Worm (Caenorhabditis elegans): ENCODE results near the gene clh-5.

The clh-5 gene

ce11 chrII:9093584-9093983 lies 4.8 kb downstream of the clh-5 start, which contains the start of gene C07H4.1:
TSS of gene C07H4.1 (minus strand) at chrII:9093684.
- no peak for TF ChIP-seq unc-62 (GFP tag; optimal IDR thresholded peaks at IDR 0.05)

- TF ChIP-seq unc-62 (GFP tag; optimal IDR thresholded peaks at IDR 0.05): no peak
Measured at ce11 chrII:9092910-9093309, 5.5 kb downstream of the clh-5 start.

ce11 chrII:9086308-9086707 lies 12.1 kb downstream of the clh-5 start, which contains the start of gene hlh-3:
TSS of gene hlh-3 (plus strand) at chrII:9086608.
- no peak for TF ChIP-seq unc-62 (GFP tag; optimal IDR thresholded peaks at IDR 0.05)

ce11 chrII:9083093-9083492 lies 15.3 kb downstream of the clh-5 start, which contains the start of gene sysm-1:
TSS of gene sysm-1 (minus strand) at chrII:9083193.
- no peak for TF ChIP-seq unc-62 (GFP tag; optimal IDR thresholded peaks at IDR 0.05)

- TF ChIP-seq unc-62 (GFP tag; optimal IDR thresholded peaks at IDR 0.05): no peak
Measured at ce11 chrII:9078351-9078750, 20.1 kb downstream of the clh-5 start.

ce11 chrII:9076098-9076879 lies 22.1 kb downstream of the clh-5 start:
- TF ChIP-seq unc-62 (GFP tag; optimal IDR thresholded peaks at IDR 0.05): no peak

- TF ChIP-seq unc-62 (GFP tag; optimal IDR thresholded peaks at IDR 0.05): no peak
Measured at ce11 chrII:9074492-9074891, 23.9 kb downstream of the clh-5 start.

- no peak for TF ChIP-seq unc-62 (GFP tag; optimal IDR thresholded peaks at IDR 0.05)
Measured at ce11 chrII:9072769-9073168, 25.6 kb downstream of the clh-5 start.

- TF ChIP-seq unc-62 (GFP tag; optimal IDR thresholded peaks at IDR 0.05): no peak
Measured at ce11 chrII:9070740-9071139, 27.7 kb downstream of the clh-5 start, which contains the start of gene T24B8.4. TSS of gene T24B8.4 (minus strand) at chrII:9070840.

ce11 chrII:9069836-9070235 lies 28.6 kb downstream of the clh-5 start:
- TF ChIP-seq unc-62 (GFP tag; optimal IDR thresholded peaks at IDR 0.05): no peak

ce11 chrII:9064437-9064836 lies 34.0 kb downstream of the clh-5 start:
- TF ChIP-seq unc-62 (GFP tag; optimal IDR thresholded peaks at IDR 0.05): no peak

ce11 chrII:9063350-9063749 lies 35.1 kb downstream of the clh-5 start:
- no peak for TF ChIP-seq unc-62 (GFP tag; optimal IDR thresholded peaks at IDR 0.05)

- TF ChIP-seq unc-62 (GFP tag; optimal IDR thresholded peaks at IDR 0.05): no peak
Measured at ce11 chrII:9062261-9062948, 36.0 kb downstream of the clh-5 start.

- TF ChIP-seq unc-62 (GFP tag; optimal IDR thresholded peaks at IDR 0.05): no peak
Measured at ce11 chrII:9061557-9062183, 36.7 kb downstream of the clh-5 start.

ce11 chrII:9061099-9061498 lies 37.3 kb downstream of the clh-5 start, which contains the start of gene T24B8.3:
TSS of gene T24B8.3 (minus strand) at chrII:9061137.
- TF ChIP-seq unc-62 (GFP tag; optimal IDR thresholded peaks at IDR 0.05): no peak

- no peak for TF ChIP-seq unc-62 (GFP tag; optimal IDR thresholded peaks at IDR 0.05)
Measured at ce11 chrII:9060332-9060840, 38.0 kb downstream of the clh-5 start.

Measured in whole organism, dauer.